Worm (Caenorhabditis elegans) whole organism, young adult: Measurements from ENCODE around the gene col-133.

Experiments used
- B0035.1 ChIP-seq: sonication (generic microtip); optimal IDR thresholded peaks from 2 replicates; lab custom pipeline; 2016; ENCODE audit warnings: missing genetic modification characterization, mild to moderate bottlenecking, missing compliant biosample characterization, missing genotype, missing genetic modification reagents
- C06A6.2 ChIP-seq: fragments of 200-800 bp; sonication (Bioruptor generic); conservative IDR thresholded peaks from 2 replicates; pipeline ENCODE4 v1.3.6; 2022; ENCODE audit warnings: missing genetic modification characterization, missing compliant biosample characterization
- C17E4.6 ChIP-seq: fragments of 200-800 bp; sonication (Bioruptor generic); IDR thresholded peaks from 2 replicates; pipeline ENCODE4 v1.3.6; 2022; ENCODE audit warnings: missing genetic modification reagents, missing genetic modification characterization, missing compliant biosample characterization
- F22D6.2 ChIP-seq: sonication (generic microtip); optimal IDR thresholded peaks from 2 replicates; lab custom pipeline; 2016; ENCODE audit warnings: mild to moderate bottlenecking, missing genetic modification characterization, missing compliant biosample characterization
- F49E8.2 ChIP-seq: sonication (generic microtip); optimal IDR thresholded peaks from 3 replicates; lab custom pipeline; 2017; ENCODE audit warnings: missing genetic modification characterization, mild to moderate bottlenecking, missing compliant biosample characterization, antibody characterized with exemption, moderate library complexity; ENCODE audit not compliant: insufficient read depth
- F57C9.4 ChIP-seq: sonication (generic microtip); optimal IDR thresholded peaks from 2 replicates; lab custom pipeline; 2017; ENCODE audit warnings: mild to moderate bottlenecking, missing genetic modification characterization, missing compliant biosample characterization
- K11D2.4 ChIP-seq: fragments of 200-800 bp; sonication (Bioruptor generic); IDR thresholded peaks from 2 replicates; pipeline ENCODE4 v1.3.6; 2022; ENCODE audit warnings: missing genetic modification reagents, missing genetic modification characterization, missing compliant biosample characterization
- Y53F4B.3 ChIP-seq: fragments of 200-800 bp; sonication (Bioruptor generic); IDR thresholded peaks from 2 replicates; pipeline ENCODE4 v1.3.6; 2022; ENCODE audit warnings: missing genetic modification reagents, missing genetic modification characterization, missing compliant biosample characterization
- athp-1 ChIP-seq: sonication (generic microtip); optimal IDR thresholded peaks from 2 replicates; lab custom pipeline; 2017; ENCODE audit warnings: mild to moderate bottlenecking, missing genetic modification characterization, missing compliant biosample characterization
- bed-1 ChIP-seq: fragments of 200-800 bp; sonication (Bioruptor generic); IDR thresholded peaks from 2 replicates; pipeline ENCODE4 v1.3.6; 2022; ENCODE audit warnings: missing genetic modification reagents, missing genetic modification characterization, missing compliant biosample characterization
- bed-2 ChIP-seq: fragments of 200-800 bp; sonication (Bioruptor generic); IDR thresholded peaks from 2 replicates; pipeline ENCODE4 v1.3.6; 2022; ENCODE audit warnings: missing genetic modification reagents, missing genetic modification characterization, missing compliant biosample characterization
- cebp-1 ChIP-seq, 2 experiments: fragments of 200-800 bp in 1 of 2; sonication (Bioruptor generic) in 1 of 2; sonication (generic microtip) in 1 of 2; IDR thresholded peaks in 1 of 2; optimal IDR thresholded peaks in 1 of 2; 2 replicates each; pipeline versions ENCODE4 v1.3.6 to Lab custom; 2017 to 2022; ENCODE audit warnings: missing compliant biosample characterization in 2 of 2, missing genetic modification characterization in 2 of 2, mild to moderate bottlenecking in 1 of 2, missing genetic modification reagents in 1 of 2, moderate library complexity in 1 of 2
- cebp-2 ChIP-seq: fragments of 200-800 bp; sonication (Bioruptor generic); IDR thresholded peaks from 2 replicates; pipeline ENCODE4 v1.3.6; 2022; ENCODE audit warnings: missing genetic modification characterization, missing compliant biosample characterization
- ceh-27 ChIP-seq: fragments of 200-800 bp; sonication (Bioruptor generic); optimal IDR thresholded peaks from 2 replicates; lab custom pipeline; 2018; ENCODE audit warnings: mild to moderate bottlenecking, missing genetic modification characterization, moderate library complexity, missing compliant biosample characterization
- chd-7 ChIP-seq: sonication (generic microtip); optimal IDR thresholded peaks from 2 replicates; lab custom pipeline; 2016; ENCODE audit warnings: mild to moderate bottlenecking, missing genetic modification characterization, moderate library complexity, missing compliant biosample characterization
- dpl-1 ChIP-seq: fragments of 150-350 bp; optimal IDR thresholded peaks from 2 replicates; lab custom pipeline; 2014; ENCODE audit warnings: missing biosample characterization, missing genetic modification reagents, missing genetic modification characterization
- ekl-4 ChIP-seq: fragments of 200-800 bp; sonication (Bioruptor generic); IDR thresholded peaks from 2 replicates; pipeline ENCODE4 v1.3.6; 2022; ENCODE audit warnings: missing genetic modification reagents, missing genetic modification characterization, missing compliant biosample characterization
- hrde-1 ChIP-seq: sonication (generic microtip); optimal IDR thresholded peaks from 2 replicates; lab custom pipeline; 2016; ENCODE audit warnings: missing genetic modification characterization, mild to moderate bottlenecking, missing compliant biosample characterization, moderate library complexity, missing genotype, missing genetic modification reagents, borderline replicate concordance
- lir-1 ChIP-seq: fragments of 200-800 bp; sonication (Bioruptor generic); conservative IDR thresholded peaks from 2 replicates; pipeline ENCODE4 v1.3.6; 2022; ENCODE audit warnings: missing genetic modification reagents, missing genetic modification characterization, missing compliant biosample characterization
- lsy-27 ChIP-seq: sonication (generic microtip); optimal IDR thresholded peaks from 2 replicates; lab custom pipeline; 2017; ENCODE audit warnings: missing genetic modification characterization, mild to moderate bottlenecking, missing compliant biosample characterization, antibody characterized with exemption, missing genotype, borderline replicate concordance; ENCODE audit not compliant: insufficient read depth
- madf-6 ChIP-seq: fragments of 200-800 bp; sonication (Bioruptor generic); IDR thresholded peaks from 2 replicates; pipeline ENCODE4 v1.3.6; 2022; ENCODE audit warnings: missing genetic modification reagents, missing genetic modification characterization, missing compliant biosample characterization
- madf-8 ChIP-seq: fragments of 200-800 bp; sonication (Bioruptor generic); conservative IDR thresholded peaks from 2 replicates; pipeline ENCODE4 v1.3.6; 2022; ENCODE audit warnings: missing genetic modification reagents, missing genetic modification characterization, missing compliant biosample characterization
- mcd-1 ChIP-seq: fragments of 200-800 bp; sonication (Bioruptor generic); IDR thresholded peaks from 2 replicates; pipeline ENCODE4 v1.3.6; 2022; ENCODE audit warnings: missing genetic modification reagents, missing genetic modification characterization, missing compliant biosample characterization
- nhr-80 ChIP-seq: sonication (generic microtip); optimal IDR thresholded peaks from 2 replicates; lab custom pipeline; 2016; ENCODE audit warnings: missing genetic modification characterization, missing compliant biosample characterization
- repo-1 ChIP-seq: sonication (generic microtip); optimal IDR thresholded peaks from 2 replicates; lab custom pipeline; 2017; ENCODE audit warnings: mild to moderate bottlenecking, missing genetic modification characterization, missing compliant biosample characterization
- snpc-1.3 ChIP-seq: sonication (generic microtip); optimal IDR thresholded peaks from 2 replicates; lab custom pipeline; 2017; ENCODE audit warnings: missing genetic modification characterization, mild to moderate bottlenecking, missing compliant biosample characterization, antibody characterized with exemption, moderate library complexity, missing genotype, missing genetic modification reagents; ENCODE audit not compliant: insufficient read depth
- snpc-3.4 ChIP-seq: sonication (generic microtip); optimal IDR thresholded peaks from 2 replicates; lab custom pipeline; 2017; ENCODE audit warnings: missing genetic modification characterization, mild to moderate bottlenecking, missing compliant biosample characterization, antibody characterized with exemption, moderate library complexity, missing genotype, missing genetic modification reagents
- snpc-4 ChIP-seq, 5 experiments: fragments of 150-350 bp in 1 of 5; sonication (generic microtip) in 4 of 5; optimal IDR thresholded peaks; 2 replicates each; lab custom pipeline; 2014 to 2018; ENCODE audit warnings: missing genetic modification characterization in 5 of 5, missing biosample characterization in 3 of 5, antibody characterized with exemption in 2 of 5, mild to moderate bottlenecking in 2 of 5, missing compliant biosample characterization in 2 of 5, missing genotype in 2 of 5, moderate library complexity in 2 of 5, missing genetic modification reagents in 1 of 5
- tbx-9 ChIP-seq: sonication (generic microtip); optimal IDR thresholded peaks from 2 replicates; lab custom pipeline; 2016; ENCODE audit warnings: borderline replicate concordance, missing genetic modification characterization, inconsistent platforms, missing compliant biosample characterization
- zfh-2 ChIP-seq: fragments of 200-800 bp; sonication (Bioruptor generic); conservative IDR thresholded peaks from 2 replicates; pipeline ENCODE4 v1.3.6; 2022; ENCODE audit warnings: missing genetic modification reagents, missing genetic modification characterization, missing compliant biosample characterization
- zim-3 ChIP-seq: sonication (generic microtip); optimal IDR thresholded peaks from 2 replicates; lab custom pipeline; 2017; ENCODE audit warnings: mild to moderate bottlenecking, missing genetic modification characterization, moderate library complexity, missing compliant biosample characterization
- ztf-22 ChIP-seq: fragments of 200-800 bp; sonication (Bioruptor generic); optimal IDR thresholded peaks from 2 replicates; lab custom pipeline; 2018; ENCODE audit warnings: mild to moderate bottlenecking, missing genetic modification characterization, moderate library complexity, missing compliant biosample characterization
- ztf-25 ChIP-seq: fragments of 200-800 bp; sonication (Bioruptor generic); IDR thresholded peaks from 2 replicates; pipeline ENCODE4 v1.3.6; 2022; ENCODE audit warnings: missing genetic modification reagents, missing genetic modification characterization, missing compliant biosample characterization
- ztf-26 ChIP-seq: sonication (generic microtip); optimal IDR thresholded peaks from 2 replicates; lab custom pipeline; 2017; ENCODE audit warnings: missing genetic modification characterization, missing compliant biosample characterization

col-133 gene

ce11 chrIV:14070185-14070991 is 28.8 kb downstream of the col-133 start (continued):
- TF ChIP-seq zfh-2 (GFP tag; lab: Robert Waterston, UW) (peak; percentile 61; the same call in 1 of the 2 replicates), ztf-25 (no peak), nhr-80 (tag; lab: Kevin White, UChicago) (peak; percentile 37), F49E8.2 (peak; percentile 15), snpc-1.3 (tag; lab: Kevin White, UChicago) (peak; percentile 70), cebp-1 (GFP tag; IDR thresholded peaks at IDR 0.05; lab: Robert Waterston, UW) (peak; percentile 96), cebp-1 (tag; optimal IDR thresholded peaks at IDR 0.05; lab: Kevin White, UChicago) (peak; percentile 98), Y53F4B.3 (GFP tag; lab: Robert Waterston, UW) (no peak), madf-8 (GFP tag; lab: Robert Waterston, UW) (peak; percentile 47; the same call in 1 of the 2 replicates), ztf-22 (GFP tag; lab: Kevin White, UChicago) (no peak), mcd-1 (GFP tag; lab: Robert Waterston, UW) (peak; percentile 89), snpc-3.4 (tag; lab: Kevin White, UChicago) (peak; percentile 60), madf-6 (peak; percentile 70), ekl-4 (GFP tag; lab: Robert Waterston, UW) (no peak), dpl-1 (peak; percentile 73)

- TF ChIP-seq hrde-1 (no peak), bed-1 (GFP tag; lab: Robert Waterston, UW) (no peak), C17E4.6 (GFP tag; lab: Robert Waterston, UW) (no peak), ekl-4 (GFP tag; lab: Robert Waterston, UW) (no peak), tbx-9 (tag; lab: Kevin White, UChicago) (no peak), K11D2.4 (GFP tag; lab: Robert Waterston, UW) (no peak), F57C9.4 (tag; lab: Kevin White, UChicago) (no peak), B0035.1 (tag; lab: Kevin White, UChicago) (no peak), C06A6.2 (GFP tag; lab: Robert Waterston, UW) (no peak), ztf-26 (tag; lab: Kevin White, UChicago) (no peak), lir-1 (GFP tag; lab: Robert Waterston, UW) (no peak), ceh-27 (no peak)
- TF ChIP-seq, all 124 proteins: peak for 0
Measured at ce11 chrIV:14069760-14070159, 29.4 kb downstream of the col-133 start, which contains the start of gene lst-4. TSS of gene lst-4 (minus strand) at chrIV:14069860.

DNA sequence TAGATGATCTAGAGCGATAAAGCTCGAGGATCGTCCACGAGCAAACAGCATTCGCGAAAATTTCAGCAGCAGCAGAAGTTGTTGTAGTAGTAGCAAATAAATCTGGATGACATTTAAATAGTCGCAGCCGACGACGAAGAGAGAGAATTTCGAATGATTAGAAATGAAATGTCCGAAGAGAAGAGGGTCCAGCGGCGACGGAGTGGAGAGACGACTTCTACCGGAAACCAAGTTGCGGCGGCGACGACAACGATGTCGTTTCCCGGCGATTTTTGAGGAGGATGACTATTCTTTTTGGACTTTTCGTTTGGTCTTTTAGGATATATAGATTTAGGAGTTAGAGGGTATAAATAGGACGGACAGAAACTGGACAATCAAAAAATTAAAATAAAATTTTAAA is 32.8 kb downstream of the col-133 start:
- TF ChIP-seq athp-1 (tag; lab: Kevin White, UChicago) (no peak), F22D6.2 (tag; lab: Kevin White, UChicago) (no peak), cebp-2 (GFP tag; lab: Robert Waterston, UW) (0 out of 2 replicates have a peak, but pooled peaks have one; percentile 50)

DNA sequence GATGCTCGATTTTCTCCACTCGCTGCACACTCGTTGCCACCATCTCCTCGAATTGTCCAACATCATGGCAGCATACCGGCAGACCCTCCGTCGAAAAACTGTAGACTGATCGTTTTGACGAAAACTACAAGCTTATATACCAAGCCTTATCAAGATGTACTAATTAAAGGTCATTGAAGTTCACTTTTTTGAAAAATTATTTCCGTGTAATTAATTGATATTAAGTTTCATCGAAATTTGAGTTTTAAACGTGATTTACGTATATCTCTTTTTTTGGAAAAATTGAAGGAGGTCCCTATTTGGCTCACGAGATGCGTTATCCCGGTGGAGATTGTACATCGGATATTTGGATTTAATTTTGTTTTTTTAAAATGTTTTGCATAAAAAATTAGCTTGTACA is 38.5 kb downstream of the col-133 start, which contains the start of gene Y37A1B.4:
Gene Y37A1B.4, minus strand, starts transcription at position 101 of the 400 bp plus-strand sequence.
- TF ChIP-seq snpc-4 (GFP tag; optimal IDR thresholded peaks at IDR 0.05; lab: Kevin White, UChicago) (no peak), snpc-4 (tag; optimal IDR thresholded peaks at IDR 0.05; lab: Kevin White, UChicago) (peak in 1 of 4 experiments; percentile 74), lir-1 (GFP tag; lab: Robert Waterston, UW) (no peak), repo-1 (tag; lab: Kevin White, UChicago) (no peak), zim-3 (tag; lab: Kevin White, UChicago) (no peak), madf-6 (peak; percentile 23; the same call in 1 of the 2 replicates), lsy-27 (tag; lab: Kevin White, UChicago) (no peak), chd-7 (tag; lab: Kevin White, UChicago) (no peak), bed-2 (GFP tag; lab: Robert Waterston, UW) (no peak)
